Fruit fly (Drosophila melanogaster) ovary, adult (tissue): ENCODE measurements around the gene cas.
A peak's percentile ranks its signal among the peaks of the same experiment; 100 is the strongest.

Source experiments
- CG17801 ChIP-seq: fragments of 200-800 bp; optimal IDR thresholded peaks from 2 replicates; lab custom pipeline; 2019; ENCODE audit warnings: missing biosample characterization, mild to moderate bottlenecking, missing genetic modification characterization, moderate library complexity; ENCODE audit not compliant: partially characterized antibody

Gene cas

DNA sequence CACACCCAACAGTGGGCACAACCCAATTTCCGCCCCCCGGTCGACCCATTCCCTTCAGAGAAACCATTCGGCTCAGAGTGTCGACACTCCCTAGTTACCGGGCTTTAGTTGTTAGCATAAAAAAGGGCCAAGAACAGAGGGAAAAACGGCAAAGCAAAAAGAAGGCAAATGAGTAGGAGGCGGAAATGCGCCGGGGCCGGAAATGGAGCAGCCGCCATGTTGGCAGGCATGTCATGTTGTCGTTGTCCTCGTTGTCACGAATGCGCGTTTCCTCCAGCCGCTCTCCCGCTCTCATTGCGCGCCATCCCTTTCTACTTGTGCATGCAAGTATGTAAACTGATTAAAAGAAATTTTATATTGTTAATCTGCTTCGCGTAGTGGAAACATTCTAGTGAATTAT is 20.2 kb downstream of the cas start:
- TF ChIP-seq CG17801 = no peak

DNA sequence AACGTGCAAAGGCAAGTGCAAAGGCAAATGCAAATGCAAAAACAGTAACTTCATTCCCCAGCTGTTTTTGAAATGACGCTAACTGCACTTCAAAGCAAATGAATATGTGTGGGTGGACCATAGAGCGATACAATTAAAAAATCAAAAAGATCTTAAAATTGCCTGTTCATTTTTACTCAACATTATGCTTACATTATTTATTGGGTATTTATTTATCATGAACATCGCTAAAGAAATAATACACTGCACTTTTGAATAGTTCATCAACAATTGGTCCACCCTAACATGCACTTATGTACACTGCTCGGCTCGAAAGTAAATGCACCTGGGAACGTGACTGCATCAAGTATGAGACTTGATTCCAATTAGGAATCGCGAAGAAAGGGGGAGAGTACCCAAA is 22.1 kb downstream of the cas start:
- TF ChIP-seq CG17801 = peak; percentile 95

DNA sequence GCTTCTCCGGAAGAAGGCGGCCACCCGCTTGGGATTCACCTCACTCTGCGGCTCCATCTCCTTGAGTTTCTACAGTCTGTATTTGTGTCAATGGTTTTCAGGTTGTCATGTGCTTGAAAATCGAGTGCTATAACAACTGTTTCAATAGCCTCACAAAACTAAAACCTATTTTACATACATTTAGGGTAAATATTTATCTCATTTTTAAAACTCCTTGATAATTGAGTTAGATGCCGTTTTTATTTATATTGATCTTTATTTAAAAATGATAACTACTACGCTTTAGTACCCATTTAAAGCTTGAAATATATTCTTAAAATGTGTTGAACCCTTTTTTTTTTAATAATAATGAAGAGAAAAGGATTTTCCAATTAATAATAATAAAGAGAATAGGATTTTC is 23.4 kb downstream of the cas start, which contains the start of gene CG2104:
TSS of gene CG2104 (minus strand) at position 101 of the 400 bp plus-strand sequence.
- no peak for TF ChIP-seq CG17801

DNA sequence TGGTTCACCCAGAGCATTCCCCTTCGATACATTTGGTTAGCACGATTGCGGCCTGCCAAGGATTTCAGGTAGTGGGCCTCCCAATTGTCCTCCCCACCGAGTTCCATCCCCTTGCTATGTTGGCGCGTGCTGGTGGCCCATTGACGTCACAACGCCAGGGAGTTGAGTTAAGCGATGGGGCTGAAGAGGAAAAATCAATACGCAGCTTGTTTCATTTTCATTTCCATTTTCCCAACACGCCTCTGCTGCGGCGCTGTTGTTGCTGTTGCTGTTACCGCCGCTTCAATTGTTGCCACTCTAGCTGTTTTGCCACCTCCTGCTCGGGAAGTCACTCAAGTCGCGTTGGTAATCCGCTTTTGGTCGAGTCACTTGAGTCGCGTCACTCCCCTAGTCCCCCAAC is 25.6 kb downstream of the cas start:
- TF ChIP-seq CG17801 = no peak

DNA sequence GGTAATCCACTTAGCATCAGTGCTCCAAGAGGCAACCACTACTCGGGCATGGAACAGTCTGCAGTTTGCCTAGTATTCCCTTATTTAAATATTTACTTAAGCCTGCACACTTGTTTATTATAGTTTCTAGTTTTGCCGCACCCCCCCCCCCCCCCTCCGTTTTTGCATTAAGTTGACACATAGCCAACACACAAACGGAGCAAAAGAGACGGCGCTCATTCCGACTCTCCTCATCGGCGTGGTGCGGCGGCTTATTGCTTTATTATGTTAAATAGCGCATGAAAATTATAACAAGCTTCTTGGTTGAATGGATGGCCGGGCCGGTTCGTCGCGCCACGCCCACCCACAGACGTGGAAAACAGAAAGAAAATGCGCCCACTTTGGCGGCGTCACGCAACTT is 27.0 kb downstream of the cas start:
- TF ChIP-seq CG17801 = no peak

DNA sequence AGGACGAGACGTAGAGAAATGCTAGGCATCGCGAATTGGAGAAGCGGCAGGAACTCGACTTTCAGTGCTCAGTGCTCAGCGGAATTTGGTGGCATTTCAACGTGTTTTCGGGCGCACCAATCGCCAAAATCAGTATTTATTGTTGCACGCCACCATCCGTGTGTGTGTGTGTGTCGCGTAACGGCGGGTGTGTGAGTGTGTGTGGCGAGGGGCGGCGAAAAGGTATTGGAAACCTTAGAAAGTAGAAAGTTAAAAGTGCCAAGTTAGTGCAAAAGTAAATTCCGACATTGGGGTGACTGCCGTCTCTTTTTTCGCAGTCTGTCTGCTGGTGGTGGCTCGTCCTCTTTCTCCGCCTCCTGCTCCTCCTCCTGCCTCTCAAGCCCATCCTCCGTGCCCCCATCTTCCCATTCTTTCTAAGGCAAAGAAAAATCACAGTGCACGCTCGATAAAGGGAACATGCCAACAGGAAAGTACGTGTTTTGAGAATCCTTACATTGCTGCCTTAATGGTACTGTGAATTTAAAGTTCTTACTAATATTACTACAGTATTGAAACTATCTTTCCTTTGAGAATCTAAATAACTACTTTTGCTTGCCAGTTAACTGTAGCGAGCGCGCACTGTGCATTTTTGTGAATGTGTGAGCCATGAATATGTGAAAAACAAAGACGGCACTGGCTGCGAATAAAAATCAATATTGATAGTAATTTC is 30.4 kb downstream of the cas start:
- no peak for TF ChIP-seq CG17801

DNA sequence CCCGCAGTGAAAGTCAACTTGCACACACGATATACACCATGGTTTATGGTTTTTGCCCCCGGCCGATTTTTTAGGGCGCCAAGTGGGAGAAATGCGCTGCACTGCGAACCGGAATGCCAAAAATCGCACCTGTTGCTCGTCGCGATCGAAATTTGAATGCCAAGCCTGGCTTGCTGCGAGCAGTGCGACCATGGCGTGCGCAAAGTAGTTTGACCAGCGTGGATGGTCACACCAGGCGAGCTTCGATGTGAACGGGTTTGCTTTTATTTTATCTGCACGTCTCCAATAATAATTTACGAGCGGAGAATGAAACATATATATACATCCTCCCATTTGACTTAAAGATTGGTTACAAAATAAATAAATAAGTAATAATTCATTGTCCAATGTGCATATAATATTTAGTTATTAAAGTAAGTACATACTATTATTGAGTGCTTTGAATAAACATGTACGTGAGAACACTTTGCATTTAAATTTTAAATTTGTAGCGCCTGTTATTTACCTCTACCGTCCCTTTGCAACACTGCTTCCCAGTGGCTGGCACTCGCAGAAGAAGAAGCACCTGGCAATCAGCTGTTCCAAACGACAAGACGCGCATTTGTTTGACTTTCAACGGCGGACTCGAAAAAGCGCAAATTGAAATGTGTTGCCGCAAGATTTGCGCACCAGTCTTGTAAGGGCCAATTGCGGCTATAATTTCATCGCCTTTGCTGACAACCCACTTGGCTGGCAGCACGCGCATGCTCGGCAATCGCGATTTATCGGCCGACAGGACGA is 31.1 kb downstream of the cas start, which contains the start of the genes Rab23 and plx:
TSS of gene Rab23 (minus strand) at position 166 of the 780 bp plus-strand sequence.
TSS of gene plx (plus strand) at position 587 of the 780 bp plus-strand sequence.
- no peak for TF ChIP-seq CG17801

DNA sequence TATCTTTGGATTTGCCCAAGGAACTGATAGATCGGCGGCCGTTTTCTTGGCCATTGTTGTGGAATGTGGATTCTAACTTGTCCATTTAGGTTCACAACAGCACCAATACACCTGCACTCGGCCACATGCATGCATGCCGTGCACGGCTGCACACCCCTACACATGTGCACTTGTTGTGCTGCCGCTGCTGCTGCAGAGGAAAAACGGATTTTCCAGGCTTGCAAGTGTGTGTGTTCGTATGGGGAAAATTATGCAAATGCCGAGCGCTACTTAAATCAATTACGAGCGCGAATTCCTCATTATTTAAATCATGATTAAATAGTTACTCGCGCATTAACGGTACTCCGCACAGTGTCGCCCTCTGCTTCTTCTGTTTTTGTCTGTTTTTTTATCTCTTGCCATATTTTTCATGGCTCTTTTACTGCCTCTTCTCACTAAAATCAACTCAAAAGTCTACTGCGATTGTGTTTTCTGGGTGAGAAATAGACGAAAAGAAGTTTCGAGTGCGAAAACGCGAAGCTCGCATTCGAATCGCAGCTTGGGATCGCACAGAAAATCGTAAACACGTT is 32.0 kb downstream of the cas start:
- no peak for TF ChIP-seq CG17801

DNA sequence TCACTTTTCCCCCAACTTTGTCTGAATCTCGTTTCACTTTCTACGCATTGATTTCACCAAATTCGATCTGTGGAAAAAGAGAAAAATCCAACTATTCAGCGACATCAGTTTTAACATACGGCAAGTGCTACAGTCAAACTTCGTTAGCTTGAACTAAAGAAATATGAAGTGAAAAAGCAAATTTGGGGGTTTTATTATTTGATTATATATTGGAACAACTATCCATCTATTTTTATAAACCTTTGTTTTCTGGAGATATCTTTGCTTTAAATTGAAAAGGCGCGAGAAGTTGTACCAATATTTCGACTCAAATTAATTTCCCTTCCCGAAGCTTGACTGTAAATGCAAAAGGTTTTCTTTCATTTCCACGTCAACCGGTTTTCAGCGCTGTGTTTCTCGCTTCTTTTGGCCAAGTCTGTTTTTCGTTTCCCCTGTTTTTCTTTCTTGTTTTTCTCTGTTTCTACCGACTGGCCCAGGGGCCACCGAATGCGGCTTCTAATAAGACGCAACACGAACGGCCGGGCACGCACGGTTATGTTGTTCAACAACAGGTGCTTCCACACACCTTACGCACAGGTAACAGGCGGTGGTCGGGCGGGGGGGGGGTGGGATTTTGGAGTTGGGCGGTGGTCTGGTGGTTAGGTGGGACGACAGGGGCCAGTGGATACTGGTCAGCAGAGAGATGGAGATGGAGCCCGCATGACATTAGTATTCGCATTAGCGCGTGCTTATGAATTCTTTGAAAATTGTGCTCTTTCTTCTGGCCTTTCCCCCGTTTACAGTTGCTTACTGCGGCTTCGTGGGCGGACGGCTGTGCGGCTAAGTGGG is 33.5 kb downstream of the cas start:
- no peak for TF ChIP-seq CG17801

DNA sequence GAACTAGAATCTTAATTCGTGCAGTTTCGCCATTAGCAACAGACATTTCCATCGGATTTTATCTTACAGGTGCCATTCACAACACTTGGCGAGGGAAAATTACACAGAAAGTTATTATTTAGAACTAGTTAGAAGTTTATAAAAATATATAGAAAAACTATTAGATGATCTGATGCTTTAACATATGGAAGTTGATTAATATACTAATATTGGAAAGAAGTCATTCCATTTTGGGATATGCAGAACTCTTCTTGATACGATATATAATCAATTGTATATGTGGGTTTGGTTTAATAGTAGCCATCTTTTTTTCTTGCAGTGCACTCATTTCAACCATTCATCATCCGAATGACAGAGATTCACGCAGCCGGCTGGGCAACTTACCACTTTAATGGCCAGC is 34.4 kb downstream of the cas start:
- TF ChIP-seq CG17801 = no peak

DNA sequence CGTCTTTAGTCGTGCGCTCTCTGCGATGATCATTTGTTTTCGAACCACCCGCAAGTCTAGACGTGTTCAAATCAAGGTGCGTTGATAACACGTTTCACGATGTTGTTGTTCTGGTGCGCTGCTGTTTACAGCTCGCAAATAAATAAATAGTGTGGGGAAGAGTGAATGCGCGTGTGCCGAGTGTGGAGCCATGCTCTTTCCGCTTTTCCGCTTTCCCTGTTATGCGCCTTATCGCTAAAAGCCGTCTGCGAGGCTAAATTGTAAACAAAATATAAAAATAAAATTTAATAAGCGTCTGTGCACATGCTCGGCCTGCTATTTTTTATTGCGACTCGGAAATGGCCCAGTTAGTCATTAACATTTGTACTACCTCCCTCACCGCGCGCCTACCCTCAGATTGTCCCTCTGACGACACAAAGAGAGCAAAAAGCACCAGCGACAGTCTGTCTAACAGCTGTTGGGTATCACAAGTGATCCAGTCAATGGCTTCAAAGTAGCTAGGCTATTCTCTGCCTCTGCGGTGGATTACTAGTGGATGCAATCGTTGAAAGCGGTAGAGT is 43.9 kb downstream of the cas start:
- TF ChIP-seq CG17801 = peak; percentile 62

DNA sequence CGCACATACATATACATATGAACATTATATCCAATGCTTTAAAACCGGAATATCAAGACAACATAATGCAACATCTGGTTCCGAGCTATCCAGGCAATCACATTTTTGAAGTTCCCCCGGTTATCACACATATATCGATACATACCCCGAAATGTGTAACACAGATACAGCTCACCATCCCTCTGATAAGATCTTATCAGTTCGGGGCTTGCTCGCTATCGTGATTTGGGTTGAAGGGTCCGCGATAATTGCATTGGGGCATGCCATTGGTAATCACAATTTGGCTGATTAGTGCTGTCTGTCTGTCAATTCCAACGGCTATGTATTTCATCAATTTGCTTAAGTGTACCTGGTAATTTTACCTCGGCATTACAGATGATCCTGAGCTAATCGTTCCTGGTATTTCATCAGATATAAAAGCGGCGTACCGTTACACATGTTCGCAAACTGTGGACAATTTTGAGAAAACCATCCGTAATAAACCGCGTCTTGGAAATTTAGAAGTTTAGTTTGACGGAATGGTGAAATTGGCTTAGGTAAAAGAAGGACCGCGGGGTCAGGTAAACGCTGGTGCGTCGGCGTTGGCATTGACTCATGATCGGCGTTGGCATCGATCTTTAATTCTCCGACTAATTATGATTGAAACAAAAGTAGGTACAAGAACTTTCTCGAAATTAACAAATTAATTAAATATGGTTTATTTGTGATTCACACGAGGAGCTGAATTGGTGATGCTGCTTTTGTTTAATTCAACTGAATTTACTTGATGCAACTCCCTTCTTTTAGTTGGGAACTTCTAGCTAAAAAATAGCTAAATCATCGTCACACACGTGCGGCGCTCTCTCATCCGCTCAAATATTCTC is 44.6 kb downstream of the cas start:
- no peak for TF ChIP-seq CG17801

DNA sequence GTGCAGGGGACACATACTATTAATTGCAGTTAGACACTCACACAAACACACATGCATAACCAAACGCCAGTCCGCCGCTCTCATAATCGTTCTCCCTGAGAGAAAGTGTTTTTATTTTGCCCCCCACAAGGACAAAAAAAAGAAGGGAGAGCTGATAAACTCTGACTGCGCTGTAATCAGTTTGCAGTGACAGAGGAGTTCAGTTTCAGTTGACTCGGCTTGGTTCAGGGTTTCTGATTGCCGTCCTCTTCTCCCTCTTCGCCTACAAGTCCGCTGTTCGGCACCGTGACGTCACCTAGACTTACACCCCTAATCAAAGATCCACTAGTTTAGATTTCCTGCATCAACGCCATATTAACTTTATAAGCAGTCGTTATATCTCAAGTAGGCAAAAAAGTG is 45.3 kb downstream of the cas start:
- no peak for TF ChIP-seq CG17801

DNA sequence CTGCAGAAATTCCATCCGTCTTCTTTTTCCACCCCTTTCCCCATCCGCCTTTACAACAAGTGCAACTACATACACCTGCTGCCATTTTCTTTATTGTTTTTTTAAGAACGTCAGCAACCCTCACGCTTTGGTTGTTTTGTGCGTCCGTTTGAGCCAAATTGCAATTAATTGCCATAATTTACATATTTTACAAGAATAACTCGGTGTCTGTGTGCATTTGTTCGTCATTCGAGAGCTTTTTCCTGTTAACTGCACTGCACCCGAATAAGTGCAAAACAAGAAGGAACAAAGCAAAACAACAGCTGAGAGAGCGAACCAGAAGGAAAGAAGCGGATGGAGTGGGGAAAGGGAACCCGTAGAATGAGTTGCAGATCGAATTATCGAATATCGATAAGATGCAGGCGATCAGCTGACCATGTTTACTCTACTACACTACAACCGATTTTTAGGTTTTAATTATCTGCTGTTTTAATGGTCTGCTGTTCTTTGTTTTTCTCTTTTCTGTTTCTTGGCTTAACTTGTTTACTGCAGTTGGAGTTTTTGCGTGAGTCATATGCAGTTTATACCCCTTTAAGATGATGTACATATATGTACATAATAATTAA is 45.8 kb downstream of the cas start:
- peak; percentile 30 for TF ChIP-seq CG17801
